Worm (Caenorhabditis elegans): ENCODE data around the gene hpo-34.

DNA sequence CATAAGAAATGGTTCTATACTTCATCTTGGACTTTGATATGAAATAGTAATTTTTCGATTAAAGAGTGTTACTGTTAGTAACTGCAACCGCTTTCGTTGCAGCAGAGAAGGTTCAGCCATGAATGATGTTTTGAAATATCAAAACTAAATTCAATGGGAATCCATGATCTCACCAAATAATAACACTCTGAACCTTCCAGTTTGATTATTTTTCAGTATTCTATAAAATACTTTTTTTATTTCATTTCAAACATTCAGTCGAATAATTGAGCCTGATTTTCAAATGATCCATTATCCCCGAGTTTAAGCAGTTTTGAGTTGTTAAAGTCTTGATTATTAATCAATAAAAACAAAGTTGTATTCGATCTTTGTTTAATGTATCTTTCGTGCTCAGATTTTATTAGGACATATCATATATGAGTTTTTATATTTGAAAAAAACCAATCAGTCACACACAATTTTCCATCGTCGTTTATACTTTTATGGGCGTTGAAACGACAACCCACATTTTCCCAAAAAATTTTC is 18.4 kb upstream of the hpo-34 start, which contains the start of gene gcp-2.2:
- TF ChIP-seq pha-4 (tag; optimal IDR thresholded peaks at IDR 0.05) (no peak), gei-17 (GFP tag; optimal IDR thresholded peaks at IDR 0.05) (no peak), attf-5 (GFP tag; optimal IDR thresholded peaks at IDR 0.05) (no peak), ccch-3 (GFP tag; optimal IDR thresholded peaks at IDR 0.05) (no peak), unc-130 (GFP tag; optimal IDR thresholded peaks at IDR 0.05) (no peak)

All from whole organism, young adult.